Fruit fly (Drosophila melanogaster): Measurements from ENCODE around the gene Sid.

The Sid gene

dm6 chr3R:28642791-28643190 lies 27.7 kb upstream of the Sid start, which contains the start of gene CG14062:
TSS of gene CG14062 (minus strand) at chr3R:28642891.
- TF ChIP-seq CG14711 (tag; optimal IDR thresholded peaks at IDR 0.05) (no peak), CG7101 (tag; optimal IDR thresholded peaks at IDR 0.05) (no peak), Clk (GFP tag; optimal IDR thresholded peaks at IDR 0.05) (no peak), tj (GFP tag; optimal IDR thresholded peaks at IDR 0.05) (no peak), CG5204 (GFP tag; optimal IDR thresholded peaks at IDR 0.05) (no peak), CG33017 (tag; optimal IDR thresholded peaks at IDR 0.05) (no peak), cnc (optimal IDR thresholded peaks at IDR 0.05) (no peak)

DNA sequence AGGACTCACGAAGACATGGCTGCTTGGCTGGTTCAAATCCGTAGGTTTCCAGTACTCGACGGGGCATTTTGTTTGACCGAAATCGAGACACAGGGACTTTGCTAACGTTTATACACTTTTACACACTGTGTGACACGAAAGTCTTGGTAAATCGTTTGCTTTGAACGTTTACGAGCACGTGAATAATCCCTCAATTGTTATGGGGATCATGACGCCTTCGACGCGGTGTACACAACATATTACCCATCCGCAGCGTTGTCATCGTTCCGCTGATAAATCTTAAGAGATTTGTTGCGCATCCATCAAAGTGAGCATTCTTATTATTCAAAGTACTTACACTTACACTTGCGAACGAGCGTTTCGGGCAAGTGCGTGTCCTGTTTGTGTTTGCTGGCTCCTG lies 20.1 kb upstream of the Sid start, which contains the start of gene CG31050:
Gene CG31050 (minus strand): TSS at position 101 of the 400 bp plus-strand sequence.
- TF ChIP-seq kay (GFP tag; ENCODE audit: borderline replicate concordance) (no peak), tj (GFP tag; optimal IDR thresholded peaks at IDR 0.05) (no peak), cic (GFP tag; optimal IDR thresholded peaks at IDR 0.05) (no peak), CG33017 (tag; optimal IDR thresholded peaks at IDR 0.05) (no peak), cnc (optimal IDR thresholded peaks at IDR 0.05) (no peak), CG5204 (GFP tag; optimal IDR thresholded peaks at IDR 0.05) (no peak), CG14711 (tag; optimal IDR thresholded peaks at IDR 0.05) (no peak), ovo (GFP tag; optimal IDR thresholded peaks at IDR 0.05) (no peak), CG11617 (GFP tag; optimal IDR thresholded peaks at IDR 0.05) (no peak), Crg-1 (GFP tag; optimal IDR thresholded peaks at IDR 0.05) (no peak), Clk (GFP tag; optimal IDR thresholded peaks at IDR 0.05) (no peak), CG7101 (tag; optimal IDR thresholded peaks at IDR 0.05) (no peak), CG12768 (GFP tag; optimal IDR thresholded peaks at IDR 0.05) (no peak), Mnt (GFP tag; optimal IDR thresholded peaks at IDR 0.05) (no peak), pad (GFP tag; optimal IDR thresholded peaks at IDR 0.05) (no peak), CG1620 (GFP tag; optimal IDR thresholded peaks at IDR 0.05) (no peak), toe (GFP tag; optimal IDR thresholded peaks at IDR 0.05) (no peak)

DNA sequence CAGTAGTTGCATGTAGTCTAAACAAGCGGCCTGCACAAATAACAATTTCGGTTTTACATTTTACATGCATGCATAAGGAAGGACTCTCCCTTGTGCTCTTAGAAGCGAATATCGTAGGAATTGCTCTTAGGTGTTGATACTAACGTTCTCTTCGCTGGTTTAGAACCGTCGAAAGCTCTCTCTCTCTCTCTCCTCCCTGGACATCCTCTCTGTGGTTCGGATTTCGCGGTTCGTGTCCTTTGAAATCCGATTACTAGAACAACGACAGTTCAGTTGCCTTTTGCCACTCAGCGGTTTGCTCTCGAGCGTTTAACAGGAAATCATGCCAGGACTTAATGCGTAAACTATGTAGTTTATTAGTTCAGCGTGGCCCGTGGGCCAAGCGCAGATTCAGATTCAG lies 15.9 kb upstream of the Sid start:
- TF ChIP-seq cnc (optimal IDR thresholded peaks at IDR 0.05) (no peak), kay (GFP tag; ENCODE audit: borderline replicate concordance) (no peak), Hr96 (GFP tag; optimal IDR thresholded peaks at IDR 0.05) (no peak), CG5204 (GFP tag; optimal IDR thresholded peaks at IDR 0.05) (no peak), CG12768 (GFP tag; optimal IDR thresholded peaks at IDR 0.05) (no peak), CG33017 (tag; optimal IDR thresholded peaks at IDR 0.05) (no peak), CG11617 (GFP tag; optimal IDR thresholded peaks at IDR 0.05) (no peak), CG7101 (tag; optimal IDR thresholded peaks at IDR 0.05) (no peak), Crg-1 (GFP tag; optimal IDR thresholded peaks at IDR 0.05) (no peak), CG1620 (GFP tag; optimal IDR thresholded peaks at IDR 0.05) (no peak), bab1 (GFP tag; optimal IDR thresholded peaks at IDR 0.05) (no peak), pad (GFP tag; optimal IDR thresholded peaks at IDR 0.05) (no peak), Clk (GFP tag; optimal IDR thresholded peaks at IDR 0.05) (no peak), ovo (GFP tag; optimal IDR thresholded peaks at IDR 0.05) (no peak), CG7045 (GFP tag; optimal IDR thresholded peaks at IDR 0.05) (no peak), tj (GFP tag; optimal IDR thresholded peaks at IDR 0.05) (no peak), CG14711 (tag; optimal IDR thresholded peaks at IDR 0.05) (no peak), cic (GFP tag; optimal IDR thresholded peaks at IDR 0.05) (no peak), toe (GFP tag; optimal IDR thresholded peaks at IDR 0.05) (no peak)

DNA sequence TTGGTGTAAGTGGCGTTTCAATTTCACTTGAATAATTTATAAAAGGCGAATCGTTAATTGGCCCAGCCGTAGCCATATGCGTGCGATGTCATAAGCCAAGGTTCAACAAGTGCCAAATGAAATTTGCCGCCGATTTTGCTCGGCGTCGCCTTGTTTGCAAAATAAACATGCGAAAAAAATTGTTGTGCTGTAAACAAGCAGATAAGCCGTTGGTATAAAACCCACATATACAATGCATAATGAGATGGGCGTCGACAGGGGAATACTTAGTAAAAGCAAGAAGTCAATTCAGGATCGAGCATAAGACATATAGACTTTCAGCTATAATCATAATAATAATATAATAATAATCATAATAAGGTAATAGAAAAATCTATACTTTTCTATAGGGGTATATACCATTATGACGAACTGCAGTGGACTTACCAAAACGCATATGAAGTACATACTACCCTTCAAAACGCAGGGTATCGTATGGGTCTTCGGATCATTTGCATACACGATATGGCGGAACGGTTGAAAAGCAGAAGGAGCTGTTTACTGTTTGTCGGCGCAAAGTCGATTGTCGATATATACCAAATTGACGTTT lies 14.3 kb upstream of the Sid start:
- TF ChIP-seq tj (GFP tag; optimal IDR thresholded peaks at IDR 0.05) (no peak), CG7045 (GFP tag; optimal IDR thresholded peaks at IDR 0.05) (no peak), Clk (GFP tag; optimal IDR thresholded peaks at IDR 0.05) (no peak), CG14711 (tag; optimal IDR thresholded peaks at IDR 0.05) (no peak), kay (GFP tag; ENCODE audit: borderline replicate concordance) (no peak), CG1620 (GFP tag; optimal IDR thresholded peaks at IDR 0.05) (no peak), Hr96 (GFP tag; optimal IDR thresholded peaks at IDR 0.05) (no peak), cnc (optimal IDR thresholded peaks at IDR 0.05) (no peak), bab1 (GFP tag; optimal IDR thresholded peaks at IDR 0.05) (no peak), cic (GFP tag; optimal IDR thresholded peaks at IDR 0.05) (no peak), CG12768 (GFP tag; optimal IDR thresholded peaks at IDR 0.05) (no peak), CG11617 (GFP tag; optimal IDR thresholded peaks at IDR 0.05) (no peak), Crg-1 (GFP tag; optimal IDR thresholded peaks at IDR 0.05) (no peak), pad (GFP tag; optimal IDR thresholded peaks at IDR 0.05) (no peak)

DNA sequence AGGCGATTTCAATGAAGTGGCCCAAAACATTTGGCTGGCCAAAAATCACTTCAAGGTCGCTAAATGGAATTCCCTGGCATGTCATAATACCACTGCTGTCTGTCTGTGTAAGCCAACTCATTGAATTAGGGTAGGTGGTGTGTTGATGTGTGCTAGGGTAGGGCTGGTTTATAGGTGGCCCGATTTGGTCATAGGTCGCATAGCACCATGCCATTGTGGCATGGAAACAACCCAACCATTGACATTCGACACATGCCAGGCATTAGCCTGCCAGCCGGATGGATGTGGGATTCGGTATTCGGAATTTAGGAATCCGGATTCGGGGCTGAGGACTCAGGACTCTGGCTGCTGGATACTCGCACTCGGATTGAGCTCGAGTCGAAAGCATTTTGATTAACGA lies 7.5 kb upstream of the Sid start:
- TF ChIP-seq Crg-1 (GFP tag; optimal IDR thresholded peaks at IDR 0.05) = no peak
- no peak for TF ChIP-seq CG14711 (tag; optimal IDR thresholded peaks at IDR 0.05)
- TF ChIP-seq pad (GFP tag; optimal IDR thresholded peaks at IDR 0.05) = no peak
- no peak for TF ChIP-seq CG33017 (tag; optimal IDR thresholded peaks at IDR 0.05)

- peak; percentile 27 for TF ChIP-seq kay (GFP tag; ENCODE audit: borderline replicate concordance)
- TF ChIP-seq cnc (optimal IDR thresholded peaks at IDR 0.05) = no peak
Observed at dm6 chr3R:28668854-28669253, 1.6 kb upstream of the Sid start, which contains the start of gene CG33346. TSS of gene CG33346 (plus strand) at chr3R:28669233.

dm6 chr3R:28672134-28672533 lies 1.6 kb downstream of the Sid start:
- TF ChIP-seq Crg-1 (GFP tag; optimal IDR thresholded peaks at IDR 0.05) (peak; percentile 29), CG5204 (GFP tag; optimal IDR thresholded peaks at IDR 0.05) (peak; percentile 59), CG1620 (GFP tag; optimal IDR thresholded peaks at IDR 0.05) (peak; percentile 73), CG7045 (GFP tag; optimal IDR thresholded peaks at IDR 0.05) (peak; percentile 17), Mnt (GFP tag; optimal IDR thresholded peaks at IDR 0.05) (peak; percentile 45), pad (GFP tag; optimal IDR thresholded peaks at IDR 0.05) (peak; percentile 62), CG33017 (tag; optimal IDR thresholded peaks at IDR 0.05) (no peak), Hr96 (GFP tag; optimal IDR thresholded peaks at IDR 0.05) (peak; percentile 75), CG11617 (GFP tag; optimal IDR thresholded peaks at IDR 0.05) (no peak), toe (GFP tag; optimal IDR thresholded peaks at IDR 0.05) (peak; percentile 79), CG7101 (tag; optimal IDR thresholded peaks at IDR 0.05) (peak; percentile 54), cnc (optimal IDR thresholded peaks at IDR 0.05) (no peak), CG14711 (tag; optimal IDR thresholded peaks at IDR 0.05) (peak; percentile 35)

All from whole organism, adult.